Fruit fly (Drosophila melanogaster): ENCODE results near the gene Ranbp21.

Gene Ranbp21

dm6 chrX:19694792-19695558 lies 42.9 kb upstream of the Ranbp21 start, which contains the start of gene CG14229 (continued):
- no peak for TF ChIP-seq salr (GFP tag; optimal IDR thresholded peaks at IDR 0.05)
- TF ChIP-seq CG6808 (GFP tag; optimal IDR thresholded peaks at IDR 0.05) = no peak
- peak; percentile 66 for TF ChIP-seq CG6163 (GFP tag; IDR thresholded peaks at IDR 0.05)
- peak; percentile 5 for TF ChIP-seq CG10669 (GFP tag; optimal IDR thresholded peaks at IDR 0.05)
- no peak for TF ChIP-seq CG7368 (GFP tag; optimal IDR thresholded peaks at IDR 0.05)
- TF ChIP-seq lz (GFP tag; optimal IDR thresholded peaks at IDR 0.05) = peak; percentile 39
- TF ChIP-seq Hr4 (GFP tag; optimal IDR thresholded peaks at IDR 0.05) = peak; percentile 39

dm6 chrX:19692951-19693698 lies 41.1 kb upstream of the Ranbp21 start, which contains the start of gene Mer:
Gene Mer, minus strand, starts transcription at chrX:19693500.
- TF ChIP-seq Eip75B (GFP tag; optimal IDR thresholded peaks at IDR 0.05) (peak; percentile 83), lz (GFP tag; optimal IDR thresholded peaks at IDR 0.05) (peak; percentile 92), Hr4 (GFP tag; optimal IDR thresholded peaks at IDR 0.05) (peak; percentile 86), Lpt (GFP tag; optimal IDR thresholded peaks at IDR 0.05) (peak; percentile 84), svp (GFP tag) (no peak), CG11902 (GFP tag; optimal IDR thresholded peaks at IDR 0.05) (peak; percentile 62), dsx (GFP tag; optimal IDR thresholded peaks at IDR 0.05; ENCODE audit: poor library complexity, severe bottlenecking) (peak; percentile 78), achi (GFP tag; optimal IDR thresholded peaks at IDR 0.05) (peak; percentile 83), Ets96B (tag; optimal IDR thresholded peaks at IDR 0.05) (peak; percentile 82), CG6276 (GFP tag; optimal IDR thresholded peaks at IDR 0.05) (no peak), salr (GFP tag; optimal IDR thresholded peaks at IDR 0.05) (peak in 1 of 2 experiments; percentile 72), CG10669 (GFP tag; optimal IDR thresholded peaks at IDR 0.05) (peak; percentile 82), Eip93F (GFP tag; optimal IDR thresholded peaks at IDR 0.05) (peak; percentile 62), Sox14 (GFP tag; optimal IDR thresholded peaks at IDR 0.05) (peak; percentile 88), CG6792 (GFP tag; optimal IDR thresholded peaks at IDR 0.05) (peak; percentile 87), Sox15 (GFP tag; optimal IDR thresholded peaks at IDR 0.05) (peak; percentile 73), esn (GFP tag; optimal IDR thresholded peaks at IDR 0.05) (peak; percentile 88), Met (GFP tag; optimal IDR thresholded peaks at IDR 0.05) (peak; percentile 18), CG8632 (GFP tag; optimal IDR thresholded peaks at IDR 0.05) (peak; percentile 80), net (GFP tag; optimal IDR thresholded peaks at IDR 0.05) (peak; percentile 91), CG8119 (GFP tag; IDR thresholded peaks at IDR 0.05) (peak; percentile 86), CG4318 (GFP tag; optimal IDR thresholded peaks at IDR 0.05) (no peak), CG7368 (GFP tag; optimal IDR thresholded peaks at IDR 0.05) (peak; percentile 92), Blimp-1 (GFP tag; optimal IDR thresholded peaks at IDR 0.05) (peak; percentile 67), CG16779 (tag; optimal IDR thresholded peaks at IDR 0.05) (peak; percentile 80), fd85E (GFP tag; optimal IDR thresholded peaks at IDR 0.05) (peak; percentile 51), Sox102F (GFP tag; optimal IDR thresholded peaks at IDR 0.05) (peak; percentile 81), topi (GFP tag; optimal IDR thresholded peaks at IDR 0.05) (peak; percentile 90), CG6854 (GFP tag; optimal IDR thresholded peaks at IDR 0.05) (peak; percentile 83), eg (GFP tag; IDR thresholded peaks at IDR 0.05) (peak; percentile 92), CG1621 (tag; optimal IDR thresholded peaks at IDR 0.05) (peak; percentile 84), spab (GFP tag; optimal IDR thresholded peaks at IDR 0.05) (peak; percentile 65), CG11762 (GFP tag; optimal IDR thresholded peaks at IDR 0.05; ENCODE audit: insufficient read depth) (peak; percentile 59), pdm3 (GFP tag; optimal IDR thresholded peaks at IDR 0.05) (peak; percentile 23), Smox (GFP tag; optimal IDR thresholded peaks at IDR 0.05) (peak; percentile 80), acj6 (GFP tag; optimal IDR thresholded peaks at IDR 0.05) (peak; percentile 86), CG32006 (GFP tag; optimal IDR thresholded peaks at IDR 0.05) (peak; percentile 89), ss (GFP tag; optimal IDR thresholded peaks at IDR 0.05) (peak; percentile 81 to 85), Ets21C (GFP tag; optimal IDR thresholded peaks at IDR 0.05) (peak; percentile 76), CG31627 (GFP tag; optimal IDR thresholded peaks at IDR 0.05) (peak; percentile 88), OdsH (GFP tag; optimal IDR thresholded peaks at IDR 0.05) (peak; percentile 84), fkh (GFP tag; optimal IDR thresholded peaks at IDR 0.05) (no peak), CG6808 (GFP tag; optimal IDR thresholded peaks at IDR 0.05) (peak; percentile 84), CG6163 (GFP tag; IDR thresholded peaks at IDR 0.05) (peak; percentile 91), CG9139 (GFP tag; optimal IDR thresholded peaks at IDR 0.05) (no peak)

Data from whole organism, prepupa.